Worm (Caenorhabditis elegans): ENCODE data around the gene srx-50.

Gene srx-50

ce11 chrIV:7095396-7095964 lies 37.7 kb downstream of the srx-50 start (continued):
- TF ChIP-seq fkh-4 (tag; optimal IDR thresholded peaks at IDR 0.05; ENCODE audit: borderline replicate concordance) (no peak), C04F5.9 (tag; optimal IDR thresholded peaks at IDR 0.05) (no peak), egl-13 (tag; optimal IDR thresholded peaks at IDR 0.05) (no peak), unc-86 (tag; optimal IDR thresholded peaks at IDR 0.05) (no peak), nhr-19 (GFP tag; conservative IDR thresholded peaks at IDR 0.05) (peak; percentile 6; the same call in 1 of the 2 replicates), dsc-1 (tag; optimal IDR thresholded peaks at IDR 0.05) (peak; percentile 33), lin-13 (GFP tag; optimal IDR thresholded peaks at IDR 0.05) (peak; percentile 5), lsy-2 (tag; optimal IDR thresholded peaks at IDR 0.05) (peak in 1 of 2 experiments; percentile 25), xbp-1 (tag; optimal IDR thresholded peaks at IDR 0.05) (no peak), blmp-1 (tag; optimal IDR thresholded peaks at IDR 0.05) (peak; percentile 85), lin-39 (tag; optimal IDR thresholded peaks at IDR 0.05) (no peak), hlh-17 (GFP tag; optimal IDR thresholded peaks at IDR 0.05; ENCODE audit: borderline replicate concordance) (no peak), nhr-47 (tag; optimal IDR thresholded peaks at IDR 0.05) (no peak), zag-1 (tag; optimal IDR thresholded peaks at IDR 0.05) (no peak), lin-35 (GFP tag; optimal IDR thresholded peaks at IDR 0.05) (no peak), C34B4.2 (tag; optimal IDR thresholded peaks at IDR 0.05) (no peak), dpl-1 (GFP tag; optimal IDR thresholded peaks at IDR 0.05) (no peak), nhr-28 (tag; optimal IDR thresholded peaks at IDR 0.05) (no peak), unc-62 (GFP tag; optimal IDR thresholded peaks at IDR 0.05) (no peak), swsn-7 (tag; optimal IDR thresholded peaks at IDR 0.05) (no peak), alr-1 (tag; optimal IDR thresholded peaks at IDR 0.05; ENCODE audit: borderline replicate concordance) (no peak)

ce11 chrIV:7096097-7096496 lies 38.3 kb downstream of the srx-50 start:
- TF ChIP-seq lin-35 (GFP tag; optimal IDR thresholded peaks at IDR 0.05) (no peak), unc-130 (tag; optimal IDR thresholded peaks at IDR 0.05) (no peak), nhr-71 (tag; optimal IDR thresholded peaks at IDR 0.05) (peak; percentile 30), vab-15 (tag; optimal IDR thresholded peaks at IDR 0.05) (no peak), fos-1 (tag; optimal IDR thresholded peaks at IDR 0.05) (no peak), ceh-82 (tag; optimal IDR thresholded peaks at IDR 0.05) (no peak), fkh-10 (GFP tag; optimal IDR thresholded peaks at IDR 0.05) (no peak), ceh-8 (GFP tag; optimal IDR thresholded peaks at IDR 0.05) (no peak), lir-3 (tag; optimal IDR thresholded peaks at IDR 0.05; ENCODE audit: poor library complexity) (no peak), efl-3 (GFP tag; optimal IDR thresholded peaks at IDR 0.05) (no peak), lin-14 (GFP tag; optimal IDR thresholded peaks at IDR 0.05) (peak; percentile 43), nhr-19 (GFP tag; conservative IDR thresholded peaks at IDR 0.05) (0 out of 2 replicates have a peak, but pooled peaks have one; percentile 10), unc-62 (GFP tag; optimal IDR thresholded peaks at IDR 0.05) (no peak), sup-37 (GFP tag; optimal IDR thresholded peaks at IDR 0.05) (no peak), egl-27 (tag; optimal IDR thresholded peaks at IDR 0.05) (no peak), lin-15B (tag; optimal IDR thresholded peaks at IDR 0.05) (no peak), rnt-1 (tag; optimal IDR thresholded peaks at IDR 0.05) (peak; percentile 53), unc-30 (tag; optimal IDR thresholded peaks at IDR 0.05) (no peak), ces-1 (GFP tag; optimal IDR thresholded peaks at IDR 0.05) (no peak), nhr-12 (tag; optimal IDR thresholded peaks at IDR 0.05) (no peak), nhr-85 (tag) (no peak), zip-4 (GFP tag; optimal IDR thresholded peaks at IDR 0.05) (no peak), unc-86 (tag; optimal IDR thresholded peaks at IDR 0.05) (no peak), lin-39 (tag; optimal IDR thresholded peaks at IDR 0.05) (peak; percentile 17)

Data from whole organism, L1 larva.